Worm (Caenorhabditis elegans): ENCODE data around the gene T13A10.1.
"Not testable (repeated sequence)": the region's sequence is repeated elsewhere in the genome, so short reads cannot be mapped to it uniquely, and the experiment has no call there.

T13A10.1 gene

ce11 chrIV:6248486-6248885, 27.4 kb upstream of the T13A10.1 start, which contains the start of gene acox-3:
Gene acox-3 (minus strand): TSS chrIV:6248492.
- TF ChIP-seq skn-1 (tag; optimal IDR thresholded peaks at IDR 0.05) (no peak), ama-1 (optimal IDR thresholded peaks at IDR 0.05) (no peak), ztf-11 (tag; optimal IDR thresholded peaks at IDR 0.05) (no peak), nhr-23 (tag; optimal IDR thresholded peaks at IDR 0.05) (no peak), nhr-12 (tag; optimal IDR thresholded peaks at IDR 0.05) (no peak), lin-39 (tag; optimal IDR thresholded peaks at IDR 0.05) (no peak), mbf-1 (tag; optimal IDR thresholded peaks at IDR 0.05) (no peak), unc-39 (tag; optimal IDR thresholded peaks at IDR 0.05) (no peak), gmeb-1 (tag; optimal IDR thresholded peaks at IDR 0.05) (peak; percentile 58), fos-1 (tag; optimal IDR thresholded peaks at IDR 0.05) (peak; percentile 56), snpc-4 (tag; optimal IDR thresholded peaks at IDR 0.05) (no peak), C34F6.9 (tag; optimal IDR thresholded peaks at IDR 0.05) (no peak), ZK546.5 (tag; optimal IDR thresholded peaks at IDR 0.05) (no peak), alr-1 (tag; optimal IDR thresholded peaks at IDR 0.05) (no peak), R02D3.7 (tag; optimal IDR thresholded peaks at IDR 0.05) (no peak), F13H6.1 (tag; optimal IDR thresholded peaks at IDR 0.05) (no peak), unc-62 (GFP tag; optimal IDR thresholded peaks at IDR 0.05) (no peak), nhr-6 (tag; optimal IDR thresholded peaks at IDR 0.05) (no peak), Y55F3AM.14 (GFP tag; optimal IDR thresholded peaks at IDR 0.05) (no peak), crh-2 (tag; optimal IDR thresholded peaks at IDR 0.05) (peak; percentile 24), blmp-1 (tag; optimal IDR thresholded peaks at IDR 0.05; ENCODE audit: insufficient read depth) (peak; percentile 28), sma-9 (GFP tag; optimal IDR thresholded peaks at IDR 0.05) (peak; percentile 82), sma-9 (tag; optimal IDR thresholded peaks at IDR 0.05) (no peak)

- TF ChIP-seq nhr-21 (tag; optimal IDR thresholded peaks at IDR 0.05): no peak
- TF ChIP-seq lin-11 (tag; optimal IDR thresholded peaks at IDR 0.05): no peak
- TF ChIP-seq lsy-2 (tag; optimal IDR thresholded peaks at IDR 0.05): peak in 1 of 2 experiments; percentile 37
- TF ChIP-seq F13H6.1 (tag; optimal IDR thresholded peaks at IDR 0.05): no peak
- no peak for TF ChIP-seq nhr-6 (tag; optimal IDR thresholded peaks at IDR 0.05)
- no peak for TF ChIP-seq aly-2 (tag; optimal IDR thresholded peaks at IDR 0.05)
- TF ChIP-seq R02D3.7 (tag; optimal IDR thresholded peaks at IDR 0.05): no peak
- TF ChIP-seq ceh-16 (tag; optimal IDR thresholded peaks at IDR 0.05): no peak
- peak; percentile 24 for TF ChIP-seq C34F6.9 (tag; optimal IDR thresholded peaks at IDR 0.05)
- TF ChIP-seq lin-39 (tag; optimal IDR thresholded peaks at IDR 0.05): no peak
- TF ChIP-seq elt-3 (tag; optimal IDR thresholded peaks at IDR 0.05): no peak
- peak; percentile 36 for TF ChIP-seq mab-5 (tag; optimal IDR thresholded peaks at IDR 0.05)
- no peak for TF ChIP-seq nhr-25 (tag; optimal IDR thresholded peaks at IDR 0.05)
- TF ChIP-seq nhr-12 (tag; optimal IDR thresholded peaks at IDR 0.05): no peak
- TF ChIP-seq fos-1 (tag; optimal IDR thresholded peaks at IDR 0.05): no peak
- TF ChIP-seq unc-55 (GFP tag; optimal IDR thresholded peaks at IDR 0.05): peak; percentile 79
- TF ChIP-seq nhr-10 (tag; optimal IDR thresholded peaks at IDR 0.05): no peak
- no peak for TF ChIP-seq mdl-1 (tag; optimal IDR thresholded peaks at IDR 0.05)
Observed at ce11 chrIV:6249591-6249990, 26.3 kb upstream of the T13A10.1 start, which contains the start of gene F58F9.1. Gene F58F9.1 (plus strand): TSS chrIV:6249841.

- TF ChIP-seq nhr-6 (tag; optimal IDR thresholded peaks at IDR 0.05); ama-1 (optimal IDR thresholded peaks at IDR 0.05); C34F6.9 (tag; optimal IDR thresholded peaks at IDR 0.05): not testable (repeated sequence)
Observed at ce11 chrIV:6253000-6253399, 22.9 kb upstream of the T13A10.1 start, which contains the start of gene T13A10.2. Gene T13A10.2 (plus strand): TSS chrIV:6253300.

ce11 chrIV:6254635-6255034, 21.2 kb upstream of the T13A10.1 start, which contains the start of gene T13A10.64:
Gene T13A10.64 (plus strand): TSS chrIV:6254935.
- TF ChIP-seq mab-5 (tag; optimal IDR thresholded peaks at IDR 0.05) (no peak), ceh-82 (tag; optimal IDR thresholded peaks at IDR 0.05) (no peak), sem-4 (tag; optimal IDR thresholded peaks at IDR 0.05) (no peak), R02D3.7 (tag; optimal IDR thresholded peaks at IDR 0.05) (no peak), nhr-25 (tag; optimal IDR thresholded peaks at IDR 0.05) (no peak), F13H6.1 (tag; optimal IDR thresholded peaks at IDR 0.05) (no peak), lin-39 (tag; optimal IDR thresholded peaks at IDR 0.05) (no peak), lin-11 (tag; optimal IDR thresholded peaks at IDR 0.05) (no peak), alr-1 (tag; optimal IDR thresholded peaks at IDR 0.05) (no peak), nhr-129 (tag; optimal IDR thresholded peaks at IDR 0.05) (no peak), fos-1 (tag; optimal IDR thresholded peaks at IDR 0.05) (no peak), dmd-4 (tag; optimal IDR thresholded peaks at IDR 0.05) (no peak), lin-13 (GFP tag; optimal IDR thresholded peaks at IDR 0.05) (no peak), ceh-16 (tag; optimal IDR thresholded peaks at IDR 0.05) (no peak), gmeb-1 (tag; optimal IDR thresholded peaks at IDR 0.05) (no peak), C34F6.9 (tag; optimal IDR thresholded peaks at IDR 0.05) (no peak)

Measured in whole organism, L2 larva.